Worm (Caenorhabditis elegans): ENCODE measurements around the gene nonu-1.

DNA sequence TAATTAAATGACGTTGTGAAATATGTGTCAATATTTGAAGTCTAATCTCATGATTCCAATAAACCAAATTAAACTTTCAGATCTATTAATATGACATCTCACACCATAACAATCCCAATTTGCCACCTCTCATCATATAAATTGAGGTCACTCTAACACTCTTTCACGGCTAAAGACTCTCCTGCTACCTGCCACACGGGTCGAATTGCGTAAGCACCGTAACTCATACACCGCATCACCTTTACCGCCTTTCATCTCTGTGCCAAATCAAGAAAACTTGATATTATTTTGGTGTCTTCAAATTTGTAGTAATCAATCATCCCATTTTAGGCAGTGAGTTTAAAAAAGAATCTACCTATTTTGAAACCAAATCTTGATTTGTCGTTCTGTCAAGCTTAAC is 43.4 kb downstream of the nonu-1 start:
- TF ChIP-seq dpl-1 (GFP tag; optimal IDR thresholded peaks at IDR 0.05) (no peak), nhr-179 (tag; optimal IDR thresholded peaks at IDR 0.05) (no peak), sea-2 (GFP tag; IDR thresholded peaks at IDR 0.05) (no peak), pha-4 (tag; optimal IDR thresholded peaks at IDR 0.05) (no peak), F57C9.4 (tag; optimal IDR thresholded peaks at IDR 0.05) (no peak), nfya-1 (tag; optimal IDR thresholded peaks at IDR 0.05; ENCODE audit: borderline replicate concordance, insufficient read depth) (no peak), fkh-3 (tag; optimal IDR thresholded peaks at IDR 0.05) (no peak), zim-3 (tag; optimal IDR thresholded peaks at IDR 0.05) (no peak)
